Fruit fly (Drosophila melanogaster) whole organism, embryonic: Measurements from ENCODE around the gene BRWD3.

Experiments
- Adf1 ChIP-seq: fragments of 200-800 bp; sonication (Bioruptor generic); IDR thresholded peaks from 2 replicates; pipeline ENCODE4 v1.3.6; 2022; ENCODE audit warnings: missing biosample characterization, missing genetic modification characterization
- Antp ChIP-seq: fragments of 200-800 bp; sonication (Bioruptor generic); optimal IDR thresholded peaks from 3 replicates; lab custom pipeline; 2016; ENCODE audit warnings: missing biosample characterization, missing genetic modification characterization
- B-H1 ChIP-seq: fragments of 200-800 bp; sonication (Bioruptor generic); IDR thresholded peaks from 3 replicates; pipeline ENCODE4 v1.3.6; 2022; ENCODE audit warnings: missing biosample characterization, missing genetic modification characterization
- BEAF-32 ChIP-seq: fragments of 200-800 bp; sonication (Bioruptor generic); optimal IDR thresholded peaks from 3 replicates; lab custom pipeline; 2017; ENCODE audit warnings: missing biosample characterization, missing genetic modification characterization, mild to moderate bottlenecking, moderate library complexity, missing genetic modification reagents
- Bgb ChIP-seq: fragments of 200-800 bp; sonication (Bioruptor generic); IDR thresholded peaks from 2 replicates; pipeline ENCODE4 v1.3.6; 2022; ENCODE audit warnings: missing biosample characterization, missing genetic modification characterization; ENCODE audit not compliant: partially characterized antibody
- CG11504 ChIP-seq: fragments of 200-800 bp; sonication (Bioruptor generic); optimal IDR thresholded peaks from 3 replicates; lab custom pipeline; 2019; ENCODE audit warnings: missing biosample characterization, mild to moderate bottlenecking, missing genetic modification characterization, moderate library complexity
- CG12104 ChIP-seq: fragments of 200-800 bp; sonication (Bioruptor generic); optimal IDR thresholded peaks from 3 replicates; lab custom pipeline; 2016; ENCODE audit warnings: missing biosample characterization, missing genetic modification characterization
- CG1233 ChIP-seq: fragments of 200-800 bp; sonication (Bioruptor generic); optimal IDR thresholded peaks from 4 replicates; lab custom pipeline; 2018; ENCODE audit warnings: missing biosample characterization, mild to moderate bottlenecking, missing genetic modification characterization
- CG15011 ChIP-seq: fragments of 200-800 bp; sonication (Bioruptor generic); optimal IDR thresholded peaks from 3 replicates; lab custom pipeline; 2018; ENCODE audit warnings: missing biosample characterization, mild to moderate bottlenecking, missing genetic modification characterization
- CG15479 ChIP-seq: fragments of 200-800 bp; sonication (Bioruptor generic); optimal IDR thresholded peaks from 3 replicates; lab custom pipeline; 2019; ENCODE audit warnings: missing biosample characterization, mild to moderate bottlenecking, missing genetic modification characterization, moderate library complexity
- CG17612 ChIP-seq: fragments of 200-800 bp; sonication (Bioruptor generic); IDR thresholded peaks from 2 replicates; pipeline ENCODE4 v1.3.6; 2022; ENCODE audit warnings: missing biosample characterization, missing genetic modification characterization
- CG2202 ChIP-seq: fragments of 200-800 bp; sonication (Bioruptor generic); optimal IDR thresholded peaks from 2 replicates; lab custom pipeline; 2018; ENCODE audit warnings: missing biosample characterization, mild to moderate bottlenecking, missing genetic modification characterization
- CG34224 ChIP-seq: fragments of 200-800 bp; sonication (Bioruptor generic); IDR thresholded peaks from 3 replicates; pipeline ENCODE4 v1.3.6; 2022; ENCODE audit warnings: missing biosample characterization, missing genetic modification characterization; ENCODE audit not compliant: partially characterized antibody
- CG4360 ChIP-seq: fragments of 200-800 bp; sonication (Bioruptor generic); IDR thresholded peaks from 2 replicates; pipeline ENCODE4 v1.3.6; 2022; ENCODE audit warnings: missing biosample characterization, missing genetic modification characterization
- CG7963 ChIP-seq: fragments of 200-800 bp; sonication (Bioruptor generic); IDR thresholded peaks from 3 replicates; pipeline ENCODE4 v1.3.6; 2022; ENCODE audit warnings: missing biosample characterization, missing genetic modification characterization; ENCODE audit not compliant: partially characterized antibody
- CG8089 ChIP-seq: fragments of 200-800 bp; sonication (Bioruptor generic); optimal IDR thresholded peaks from 3 replicates; lab custom pipeline; 2016; ENCODE audit warnings: missing biosample characterization, missing genetic modification characterization
- CG9727 ChIP-seq: fragments of 200-800 bp; sonication (Bioruptor generic); optimal IDR thresholded peaks from 3 replicates; lab custom pipeline; 2017; ENCODE audit warnings: missing biosample characterization, mild to moderate bottlenecking, missing genetic modification characterization
- CTCF ChIP-seq: fragments of 200-800 bp; sonication (Bioruptor generic); optimal IDR thresholded peaks from 2 replicates; lab custom pipeline; 2017; ENCODE audit warnings: missing biosample characterization, mild to moderate bottlenecking, missing genetic modification characterization, moderate library complexity
- Camta ChIP-seq: fragments of 200-800 bp; sonication (Bioruptor generic); optimal IDR thresholded peaks from 2 replicates; lab custom pipeline; 2016; ENCODE audit warnings: missing biosample characterization, missing genetic modification characterization
- Dbx ChIP-seq: fragments of 200-800 bp; sonication (Bioruptor generic); IDR thresholded peaks from 3 replicates; pipeline ENCODE4 v1.3.6; 2022; ENCODE audit warnings: missing biosample characterization, missing genetic modification characterization
- Dll ChIP-seq: fragments of 200-800 bp; sonication (Bioruptor generic); IDR thresholded peaks from 4 replicates; pipeline ENCODE4 v1.3.6; 2022; ENCODE audit warnings: missing biosample characterization, missing genetic modification characterization; ENCODE audit not compliant: partially characterized antibody
- Dref ChIP-seq: fragments of 200-800 bp; sonication (Bioruptor generic); IDR thresholded peaks from 2 replicates; pipeline ENCODE4 v1.3.6; 2022; ENCODE audit warnings: missing biosample characterization, missing genetic modification characterization
- Drgx ChIP-seq: fragments of 200-800 bp; sonication (Bioruptor generic); IDR thresholded peaks from 2 replicates; pipeline ENCODE4 v1.3.6; 2022; ENCODE audit warnings: missing biosample characterization, missing genetic modification characterization
- Fer1 ChIP-seq: fragments of 200-800 bp; sonication (Bioruptor generic); optimal IDR thresholded peaks from 2 replicates; lab custom pipeline; 2017; ENCODE audit warnings: missing biosample characterization, mild to moderate bottlenecking, missing genetic modification characterization
- HLHmδ ChIP-seq: fragments of 200-800 bp; sonication (Bioruptor generic); optimal IDR thresholded peaks from 2 replicates; lab custom pipeline; 2018; ENCODE audit warnings: missing biosample characterization, mild to moderate bottlenecking, missing genetic modification characterization, moderate library complexity
- Hr51 ChIP-seq, 2 experiments: fragments of 200-800 bp; sonication (Bioruptor generic); optimal IDR thresholded peaks; 2 replicates in 1 of 2; 3 replicates in 1 of 2; lab custom pipeline; 2016 to 2018; ENCODE audit warnings: missing biosample characterization in 2 of 2, missing genetic modification characterization in 2 of 2, mild to moderate bottlenecking in 1 of 2, moderate library complexity in 1 of 2
- Mrtf ChIP-seq: fragments of 200-800 bp; sonication (Bioruptor generic); IDR thresholded peaks from 3 replicates; pipeline ENCODE4 v1.3.6; 2022; ENCODE audit warnings: missing biosample characterization, missing genetic modification characterization
- Nf-YB ChIP-seq: fragments of 200-800 bp; sonication (Bioruptor generic); optimal IDR thresholded peaks from 3 replicates; lab custom pipeline; 2019; ENCODE audit warnings: missing biosample characterization, mild to moderate bottlenecking, missing genetic modification characterization, moderate library complexity
- Opbp ChIP-seq: fragments of 200-800 bp; sonication (Bioruptor generic); IDR thresholded peaks from 3 replicates; pipeline ENCODE4 v1.3.6; 2022; ENCODE audit warnings: missing biosample characterization, missing genetic modification characterization; ENCODE audit not compliant: partially characterized antibody
- Pdp1 ChIP-seq, 2 experiments: fragments of 200-800 bp; sonication (Bioruptor generic); optimal IDR thresholded peaks; 3 replicates each; lab custom pipeline; 2016; ENCODE audit warnings: missing biosample characterization in 2 of 2, missing genetic modification characterization in 2 of 2, mild to moderate bottlenecking in 1 of 2, moderate library complexity in 1 of 2
- Rfx ChIP-seq: fragments of 200-800 bp; sonication (Bioruptor generic); IDR thresholded peaks from 2 replicates; pipeline ENCODE4 v1.3.6; 2022; ENCODE audit warnings: missing biosample characterization, missing genetic modification characterization
- Usf ChIP-seq: fragments of 200-800 bp; sonication (Bioruptor generic); optimal IDR thresholded peaks from 2 replicates; lab custom pipeline; 2017; ENCODE audit warnings: missing genotype, missing biosample characterization, missing genetic modification characterization
- br ChIP-seq: fragments of >200 bp; optimal IDR thresholded peaks from 2 replicates; lab custom pipeline; 2017
- cad ChIP-seq: fragments of >200 bp; optimal IDR thresholded peaks from 2 replicates; lab custom pipeline; 2017; ENCODE audit warnings: missing biosample characterization, missing genetic modification characterization
- cg ChIP-seq: fragments of 200-800 bp; sonication (Bioruptor generic); optimal IDR thresholded peaks from 3 replicates; lab custom pipeline; 2019; ENCODE audit warnings: missing biosample characterization, mild to moderate bottlenecking, missing genetic modification characterization, moderate library complexity
- fd102C ChIP-seq: fragments of 200-800 bp; sonication (Bioruptor generic); optimal IDR thresholded peaks from 2 replicates; lab custom pipeline; 2018; ENCODE audit warnings: missing biosample characterization, mild to moderate bottlenecking, missing genetic modification characterization, moderate library complexity
- fd96Cb ChIP-seq: fragments of 200-800 bp; sonication (Bioruptor generic); optimal IDR thresholded peaks from 2 replicates; lab custom pipeline; 2018; ENCODE audit warnings: missing biosample characterization, mild to moderate bottlenecking, missing genetic modification characterization, moderate library complexity
- kni ChIP-seq: fragments of 200-800 bp; sonication (Bioruptor generic); optimal IDR thresholded peaks from 3 replicates; lab custom pipeline; 2017; ENCODE audit warnings: mild to moderate bottlenecking, missing biosample characterization, missing genetic modification reagents, missing genetic modification characterization
- knrl ChIP-seq: fragments of 200-800 bp; sonication (Bioruptor generic); IDR thresholded peaks from 3 replicates; pipeline ENCODE4 v1.3.6; 2022; ENCODE audit warnings: missing biosample characterization, missing genetic modification characterization; ENCODE audit not compliant: partially characterized antibody
- pb ChIP-seq: fragments of 200-800 bp; sonication (Bioruptor generic); optimal IDR thresholded peaks from 3 replicates; lab custom pipeline; 2016; ENCODE audit warnings: missing biosample characterization, missing genetic modification characterization
- pzg ChIP-seq: fragments of 200-800 bp; sonication (Bioruptor generic); optimal IDR thresholded peaks from 3 replicates; lab custom pipeline; 2018; ENCODE audit warnings: missing biosample characterization, mild to moderate bottlenecking, missing genetic modification characterization, moderate library complexity
- salm ChIP-seq: fragments of 200-800 bp; sonication (Bioruptor generic); optimal IDR thresholded peaks from 2 replicates; lab custom pipeline; 2018; ENCODE audit warnings: missing biosample characterization, mild to moderate bottlenecking, missing genetic modification characterization
- sd ChIP-seq: fragments of 200-800 bp; sonication (Bioruptor generic); optimal IDR thresholded peaks from 3 replicates; lab custom pipeline; 2018; ENCODE audit warnings: missing biosample characterization, mild to moderate bottlenecking, missing genetic modification characterization, moderate library complexity
- slp2 ChIP-seq: fragments of 200-800 bp; sonication (Bioruptor generic); optimal IDR thresholded peaks from 2 replicates; lab custom pipeline; 2016; ENCODE audit warnings: missing biosample characterization, missing genetic modification characterization
- stc ChIP-seq: fragments of 200-800 bp; sonication (Bioruptor generic); IDR thresholded peaks from 2 replicates; pipeline ENCODE4 v1.3.6; 2022; ENCODE audit warnings: missing biosample characterization, missing genetic modification characterization
- sug ChIP-seq: fragments of 200-800 bp; optimal IDR thresholded peaks from 2 replicates; lab custom pipeline; 2019; ENCODE audit warnings: missing biosample characterization, mild to moderate bottlenecking, missing genetic modification characterization, moderate library complexity
- tna ChIP-seq: fragments of 200-800 bp; sonication (Bioruptor generic); IDR thresholded peaks from 2 replicates; pipeline ENCODE4 v1.3.6; 2022; ENCODE audit warnings: missing biosample characterization, missing genetic modification characterization; ENCODE audit not compliant: partially characterized antibody
- trh ChIP-seq: fragments of 200-800 bp; sonication (Bioruptor generic); optimal IDR thresholded peaks from 2 replicates; lab custom pipeline; 2016; ENCODE audit warnings: missing biosample characterization, missing genetic modification characterization
- unpg ChIP-seq: fragments of 200-800 bp; sonication (Bioruptor generic); optimal IDR thresholded peaks from 3 replicates; lab custom pipeline; 2018; ENCODE audit warnings: missing biosample characterization, mild to moderate bottlenecking, missing genetic modification characterization, moderate library complexity
- wdn ChIP-seq: fragments of 200-800 bp; sonication (Bioruptor generic); IDR thresholded peaks from 2 replicates; pipeline ENCODE4 v1.3.6; 2022; ENCODE audit warnings: missing biosample characterization, missing genetic modification characterization

BRWD3 gene

DNA sequence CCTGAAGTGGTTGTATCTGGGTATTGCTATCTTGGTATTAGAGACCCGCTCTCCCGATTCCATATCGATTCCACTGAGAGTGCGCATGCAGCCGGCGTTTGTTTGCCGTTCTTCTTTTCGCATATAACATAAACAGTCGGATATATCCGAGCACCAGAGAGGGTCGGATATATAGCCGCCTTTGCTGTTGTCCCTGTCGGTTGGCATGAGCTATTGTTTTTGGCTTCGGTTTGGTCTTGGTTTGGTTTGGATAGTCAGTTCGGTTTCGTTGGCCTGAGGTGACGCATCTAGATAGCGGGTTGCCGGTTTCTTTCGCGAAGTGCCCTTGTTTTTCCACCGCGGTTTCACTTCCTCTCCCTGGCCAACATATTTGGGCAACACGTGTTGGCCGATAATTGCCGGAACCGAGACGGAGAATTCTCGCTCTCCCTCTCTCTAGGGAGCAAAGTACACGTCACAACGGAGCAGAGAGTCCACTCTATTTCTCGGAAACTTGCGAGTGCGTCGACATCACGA is 46.0 kb upstream of the BRWD3 start, which contains the start of gene Orct2 (continued):
- peak; percentile 6 for TF ChIP-seq Nf-YB (GFP tag; lab: Kevin White, UChicago)
- no peak for TF ChIP-seq CG15479 (GFP tag; lab: Kevin White, UChicago)
- TF ChIP-seq CG15011 (GFP tag; lab: Kevin White, UChicago), result no peak
- TF ChIP-seq slp2, result no peak
- TF ChIP-seq trh, result no peak
- no peak for TF ChIP-seq CG1233 (GFP tag; lab: Kevin White, UChicago)
- no peak for TF ChIP-seq CTCF (GFP tag; lab: Kevin White, UChicago)
- no peak for TF ChIP-seq CG2202 (tag; lab: Kevin White, UChicago)
- TF ChIP-seq tna (GFP tag; lab: Robert Waterston, UW), result no peak
- no peak for TF ChIP-seq CG8089 (GFP tag; lab: Kevin White, UChicago)
- TF ChIP-seq wdn, result no peak
- TF ChIP-seq CG17612 (GFP tag; lab: Robert Waterston, UW), result no peak
- peak; percentile 20 for TF ChIP-seq CG11504 (tag; lab: Kevin White, UChicago)
- TF ChIP-seq br (lab: Kevin White, UChicago), result no peak
- TF ChIP-seq CG7963 (GFP tag; lab: Robert Waterston, UW), result no peak
- TF ChIP-seq CG9727 (GFP tag; lab: Kevin White, UChicago), result peak; percentile 15
- TF ChIP-seq BEAF-32 (GFP tag; lab: Kevin White, UChicago), result no peak
- no peak for TF ChIP-seq Camta (GFP tag; lab: Kevin White, UChicago)
- TF ChIP-seq HLHmδ (GFP tag; lab: Kevin White, UChicago), result no peak
- TF ChIP-seq Bgb, result peak; percentile 50; the same call in 1 of the 2 replicates
- no peak for TF ChIP-seq Hr51 (GFP tag; optimal IDR thresholded peaks at IDR 0.05; lab: Kevin White, UChicago)
- TF ChIP-seq knrl (GFP tag; lab: Robert Waterston, UW), result 0 out of 3 replicates have a peak, but pooled peaks have one; percentile 5
- peak; percentile 22; the same call in 2 of the 4 replicates for TF ChIP-seq Dll (GFP tag; lab: Robert Waterston, UW)
- no peak for TF ChIP-seq B-H1
- no peak for TF ChIP-seq Dref (GFP tag; lab: Robert Waterston, UW)
- peak; percentile 27; the same call in 1 of the 3 replicates for TF ChIP-seq Dbx (GFP tag; lab: Robert Waterston, UW)
- TF ChIP-seq Opbp (GFP tag; lab: Robert Waterston, UW), result no peak
- TF ChIP-seq pzg (GFP tag; lab: Kevin White, UChicago), result peak; percentile 9
- TF ChIP-seq salm (tag; lab: Kevin White, UChicago), result no peak
- peak; percentile 15 for TF ChIP-seq sug (tag; lab: Kevin White, UChicago)
- peak; percentile 80 for TF ChIP-seq kni
- TF ChIP-seq Drgx (GFP tag; lab: Robert Waterston, UW), result peak; percentile 35; the same call in 1 of the 2 replicates
- peak; percentile 24; the same call in 1 of the 3 replicates for TF ChIP-seq CG34224 (GFP tag; lab: Robert Waterston, UW)
- 0 out of 2 replicates have a peak, but pooled peaks have one; percentile 34 for TF ChIP-seq stc (GFP tag; lab: Robert Waterston, UW)
- TF ChIP-seq fd102C, result peak; percentile 28
- peak; percentile 66 for TF ChIP-seq sd (tag; lab: Kevin White, UChicago)
- no peak for TF ChIP-seq unpg (GFP tag; lab: Kevin White, UChicago)
- peak; percentile 26; the same call in 1 of the 2 replicates for TF ChIP-seq Adf1
- TF ChIP-seq CG12104 (GFP tag; lab: Kevin White, UChicago), result no peak
- no peak for TF ChIP-seq Usf
- TF ChIP-seq cad (GFP tag; lab: Kevin White, UChicago), result no peak
- no peak for TF ChIP-seq Mrtf
- peak; percentile 26 for TF ChIP-seq pb (GFP tag; lab: Kevin White, UChicago)
- peak in 1 of 2 experiments; percentile 9 for TF ChIP-seq Pdp1 (GFP tag; optimal IDR thresholded peaks at IDR 0.05; lab: Kevin White, UChicago)
- TF ChIP-seq Rfx (GFP tag; lab: Robert Waterston, UW), result 0 out of 2 replicates have a peak, but pooled peaks have one; percentile 28
- no peak for TF ChIP-seq fd96Cb
- peak; percentile 15 for TF ChIP-seq Antp (GFP tag; lab: Kevin White, UChicago)
- TF ChIP-seq Fer1 (GFP tag; lab: Kevin White, UChicago), result peak; percentile 68
- TF ChIP-seq CG4360 (GFP tag; lab: Robert Waterston, UW), result no peak
- TF ChIP-seq cg, result peak; percentile 27
